Worm (Caenorhabditis elegans): ENCODE data around the gene dod-3.

dod-3 gene

ce11 chrV:2761470-2761869 is 30.6 kb upstream of the dod-3 start:
- TF ChIP-seq zfh-2 (GFP tag; conservative IDR thresholded peaks at IDR 0.05) (peak; percentile 75), F52B5.7 (tag; optimal IDR thresholded peaks at IDR 0.05) (no peak)

ce11 chrV:2759456-2759855 is 28.6 kb upstream of the dod-3 start, which contains the start of gene srg-58:
Gene srg-58 (minus strand): TSS chrV:2759556.
- TF ChIP-seq nhr-179 (tag; optimal IDR thresholded peaks at IDR 0.05) = no peak
- no peak for TF ChIP-seq unc-130 (GFP tag; optimal IDR thresholded peaks at IDR 0.05)
- no peak for TF ChIP-seq somi-1 (GFP tag; optimal IDR thresholded peaks at IDR 0.05)
- TF ChIP-seq pha-4 (tag; optimal IDR thresholded peaks at IDR 0.05) = no peak
- no peak for TF ChIP-seq T26A5.8 (tag; optimal IDR thresholded peaks at IDR 0.05)
- no peak for TF ChIP-seq nhr-120 (GFP tag; IDR thresholded peaks at IDR 0.05)
- no peak for TF ChIP-seq ccch-3 (GFP tag; optimal IDR thresholded peaks at IDR 0.05)
- no peak for TF ChIP-seq lin-54 (GFP tag; optimal IDR thresholded peaks at IDR 0.05)

ce11 chrV:2758437-2758836 is 27.5 kb upstream of the dod-3 start:
- no peak for TF ChIP-seq ceh-58 (GFP tag; IDR thresholded peaks at IDR 0.05)
- no peak for TF ChIP-seq lir-1 (GFP tag; conservative IDR thresholded peaks at IDR 0.05)
- TF ChIP-seq egrh-3 (GFP tag; IDR thresholded peaks at IDR 0.05) = peak; percentile 28; the same call in 1 of the 2 replicates
- no peak for TF ChIP-seq somi-1 (GFP tag; optimal IDR thresholded peaks at IDR 0.05)
- TF ChIP-seq lin-26 (GFP tag; IDR thresholded peaks at IDR 0.05) = no peak
- no peak for TF ChIP-seq D2030.7 (GFP tag; IDR thresholded peaks at IDR 0.05)
- TF ChIP-seq hrde-1 (tag; optimal IDR thresholded peaks at IDR 0.05; ENCODE audit: borderline replicate concordance) = no peak
- TF ChIP-seq nhr-27 (tag; optimal IDR thresholded peaks at IDR 0.05) = no peak
- no peak for TF ChIP-seq F23B12.7 (tag; optimal IDR thresholded peaks at IDR 0.05; ENCODE audit: insufficient read depth)
- TF ChIP-seq snpc-1.1 (tag; optimal IDR thresholded peaks at IDR 0.05; ENCODE audit: insufficient read depth) = no peak
- no peak for TF ChIP-seq F57C9.4 (tag; optimal IDR thresholded peaks at IDR 0.05)
- TF ChIP-seq mel-28 (tag; optimal IDR thresholded peaks at IDR 0.05; ENCODE audit: borderline replicate concordance) = no peak
- no peak for TF ChIP-seq Y67H2A.10 (GFP tag; conservative IDR thresholded peaks at IDR 0.05)
- TF ChIP-seq die-1 (tag; optimal IDR thresholded peaks at IDR 0.05) = no peak
- TF ChIP-seq zfh-2 (GFP tag; conservative IDR thresholded peaks at IDR 0.05) = peak; percentile 75
- TF ChIP-seq attf-6 (GFP tag; IDR thresholded peaks at IDR 0.05) = no peak
- no peak for TF ChIP-seq nfyb-1 (GFP tag; IDR thresholded peaks at IDR 0.05)

ce11 chrV:2757226-2757893 is 26.5 kb upstream of the dod-3 start, which contains the start of gene srx-28:
Gene srx-28 (minus strand): TSS chrV:2757276.
- TF ChIP-seq die-1 (tag; optimal IDR thresholded peaks at IDR 0.05) = no peak
- TF ChIP-seq fkh-3 (tag; optimal IDR thresholded peaks at IDR 0.05) = peak; percentile 14
- no peak for TF ChIP-seq attf-3 (GFP tag; conservative IDR thresholded peaks at IDR 0.05)
- TF ChIP-seq unc-130 (GFP tag; optimal IDR thresholded peaks at IDR 0.05) = no peak
- no peak for TF ChIP-seq nhr-179 (tag; optimal IDR thresholded peaks at IDR 0.05)
- TF ChIP-seq ztf-3 (GFP tag; optimal IDR thresholded peaks at IDR 0.05) = no peak
- 0 out of 2 replicates have a peak, but pooled peaks have one; percentile 84 for TF ChIP-seq F37B4.10 (GFP tag; IDR thresholded peaks at IDR 0.05)
- TF ChIP-seq hlh-12 (tag; optimal IDR thresholded peaks at IDR 0.05) = no peak
- TF ChIP-seq F23B12.7 (tag; optimal IDR thresholded peaks at IDR 0.05; ENCODE audit: insufficient read depth) = no peak
- TF ChIP-seq ztf-28 (GFP tag; IDR thresholded peaks at IDR 0.05) = no peak
- no peak for TF ChIP-seq Y79H2A.3 (GFP tag; conservative IDR thresholded peaks at IDR 0.05)
- TF ChIP-seq Y95B8A.8 (GFP tag; IDR thresholded peaks at IDR 0.05) = no peak
- no peak for TF ChIP-seq F52B5.7 (tag; optimal IDR thresholded peaks at IDR 0.05)
- no peak for TF ChIP-seq hmg-1.2 (GFP tag; IDR thresholded peaks at IDR 0.05)
- TF ChIP-seq ztf-6 (GFP tag; IDR thresholded peaks at IDR 0.05) = no peak
- TF ChIP-seq hsf-1 (GFP tag; IDR thresholded peaks at IDR 0.05) = no peak
- no peak for TF ChIP-seq aptf-3 (GFP tag; IDR thresholded peaks at IDR 0.05)
- TF ChIP-seq ekl-4 (GFP tag; IDR thresholded peaks at IDR 0.05) = no peak
- no peak for TF ChIP-seq Y56A3A.18 (GFP tag; IDR thresholded peaks at IDR 0.05)
- no peak for TF ChIP-seq Y53G8AR.9 (GFP tag; conservative IDR thresholded peaks at IDR 0.05)
- TF ChIP-seq let-607 (tag; optimal IDR thresholded peaks at IDR 0.05) = no peak
- no peak for TF ChIP-seq nhr-27 (tag; optimal IDR thresholded peaks at IDR 0.05)
- no peak for TF ChIP-seq nhr-90 (tag; optimal IDR thresholded peaks at IDR 0.05)
- no peak for TF ChIP-seq F57A8.1 (GFP tag; optimal IDR thresholded peaks at IDR 0.05)
